Comparison of ENCODE assay signal across 3 fruit fly cellular contexts in genomic region chr3R:16763435-16763834, dm6.
TF ChIP-seq lines count a peak whose summit lies in the region.

No protein-coding gene starts in this region.

- no peak for TF ChIP-seq CTCF in whole organism, embryonic (GFP tag; optimal IDR thresholded peaks at IDR 0.05; lab: Kevin White, UChicago)

TF ChIP-seq in whole organism, embryonic, 481 proteins besides CTCF, POLR2A, EP300 and RAD21:
- TF ChIP-seq scrt (GFP tag; optimal IDR thresholded peaks at IDR 0.05; lab: Kevin White, UChicago): peak; percentile 60
- TF ChIP-seq z (GFP tag; IDR thresholded peaks at IDR 0.05; lab: Robert Waterston, UW): peak; percentile 90
- TF ChIP-seq abd-A (tag; optimal IDR thresholded peaks at IDR 0.05; lab: Kevin White, UChicago): no peak
- no peak for TF ChIP-seq Awh (GFP tag; IDR thresholded peaks at IDR 0.05; lab: Robert Waterston, UW)
- TF ChIP-seq Drgx (GFP tag; IDR thresholded peaks at IDR 0.05; lab: Robert Waterston, UW): 0 out of 2 replicates have a peak, but pooled peaks have one; percentile 15
- peak; percentile 62 for TF ChIP-seq CG5180 (GFP tag; optimal IDR thresholded peaks at IDR 0.05; lab: Kevin White, UChicago)

TF ChIP-seq in whole organism, prepupa, 60 proteins besides CTCF, POLR2A, EP300 and RAD21:
- TF ChIP-seq CG32006 (GFP tag; optimal IDR thresholded peaks at IDR 0.05; lab: Kevin White, UChicago) (peak; percentile 49), CG3919 (GFP tag; optimal IDR thresholded peaks at IDR 0.05; lab: Kevin White, UChicago) (no peak), CG6276 (GFP tag; optimal IDR thresholded peaks at IDR 0.05; lab: Kevin White, UChicago) (peak; percentile 15), Sox15 (GFP tag; optimal IDR thresholded peaks at IDR 0.05; lab: Kevin White, UChicago) (no peak), CG10669 (GFP tag; optimal IDR thresholded peaks at IDR 0.05; lab: Kevin White, UChicago) (no peak), esn (GFP tag; optimal IDR thresholded peaks at IDR 0.05; lab: Kevin White, UChicago) (no peak), CG31627 (GFP tag; optimal IDR thresholded peaks at IDR 0.05; lab: Kevin White, UChicago) (no peak), Hr38 (GFP tag; optimal IDR thresholded peaks at IDR 0.05; lab: Kevin White, UChicago) (no peak), CG9139 (GFP tag; optimal IDR thresholded peaks at IDR 0.05; lab: Kevin White, UChicago) (no peak), acj6 (GFP tag; optimal IDR thresholded peaks at IDR 0.05; lab: Kevin White, UChicago) (no peak), Blimp-1 (GFP tag; optimal IDR thresholded peaks at IDR 0.05; lab: Kevin White, UChicago) (no peak), salr (GFP tag; optimal IDR thresholded peaks at IDR 0.05; lab: Kevin White, UChicago) (peak in 1 of 2 experiments; percentile 38), CG8119 (GFP tag; IDR thresholded peaks at IDR 0.05; lab: Robert Waterston, UW) (peak; percentile 43; the same call in 1 of the 3 replicates), CG7368 (GFP tag; optimal IDR thresholded peaks at IDR 0.05; lab: Kevin White, UChicago) (no peak), dsx (GFP tag; optimal IDR thresholded peaks at IDR 0.05; lab: Kevin White, UChicago; ENCODE audit: poor library complexity, severe bottlenecking) (no peak), eg (GFP tag; IDR thresholded peaks at IDR 0.05; lab: Robert Waterston, UW) (peak; percentile 76), Hr4 (GFP tag; optimal IDR thresholded peaks at IDR 0.05; lab: Kevin White, UChicago) (no peak), dac (GFP tag; optimal IDR thresholded peaks at IDR 0.05; lab: Kevin White, UChicago) (peak; percentile 28), Eip93F (GFP tag; optimal IDR thresholded peaks at IDR 0.05; lab: Kevin White, UChicago) (no peak), svp (GFP tag; lab: Kevin White, UChicago) (no peak), Eip75B (GFP tag; optimal IDR thresholded peaks at IDR 0.05; lab: Kevin White, UChicago) (no peak), Hr39 (GFP tag; optimal IDR thresholded peaks at IDR 0.05; lab: Kevin White, UChicago) (no peak), ss (GFP tag; optimal IDR thresholded peaks at IDR 0.05; lab: Kevin White, UChicago) (peak in 1 of 2 experiments; percentile 19), fkh (GFP tag; optimal IDR thresholded peaks at IDR 0.05; lab: Kevin White, UChicago) (no peak), CG6808 (GFP tag; optimal IDR thresholded peaks at IDR 0.05; lab: Kevin White, UChicago) (no peak)
TF ChIP-seq in whole organism, prepupa: peak in this region for 7.

TF ChIP-seq in whole organism, pupa, 21 proteins besides CTCF, POLR2A, EP300 and RAD21:
- TF ChIP-seq Ets98B (GFP tag; IDR thresholded peaks at IDR 0.05; lab: Robert Waterston, UW) (no peak), gl (tag; optimal IDR thresholded peaks at IDR 0.05; lab: Kevin White, UChicago) (no peak), CG34367 (tag; optimal IDR thresholded peaks at IDR 0.05; lab: Kevin White, UChicago) (no peak), CG17806 (tag; optimal IDR thresholded peaks at IDR 0.05; lab: Kevin White, UChicago) (no peak), CG13204 (GFP tag; optimal IDR thresholded peaks at IDR 0.05; lab: Kevin White, UChicago) (no peak), Snoo (tag; optimal IDR thresholded peaks at IDR 0.05; lab: Kevin White, UChicago) (no peak), CG32121 (GFP tag; IDR thresholded peaks at IDR 0.05; lab: Robert Waterston, UW) (peak; percentile 37; the same call in 1 of the 2 replicates), D1 (tag; optimal IDR thresholded peaks at IDR 0.05; lab: Kevin White, UChicago) (no peak), CG9948 (tag; optimal IDR thresholded peaks at IDR 0.05; lab: Kevin White, UChicago) (no peak), CG14655 (GFP tag; optimal IDR thresholded peaks at IDR 0.05; lab: Kevin White, UChicago) (peak; percentile 38), CG4496 (GFP tag; IDR thresholded peaks at IDR 0.05; lab: Robert Waterston, UW) (no peak; the same call in 2 of the 3 replicates), CG8159 (tag; optimal IDR thresholded peaks at IDR 0.05; lab: Kevin White, UChicago) (no peak), CG15710 (tag; optimal IDR thresholded peaks at IDR 0.05; lab: Kevin White, UChicago) (no peak), Pif1B (GFP tag; optimal IDR thresholded peaks at IDR 0.05; lab: Kevin White, UChicago) (no peak), CG8301 (tag; optimal IDR thresholded peaks at IDR 0.05; lab: Kevin White, UChicago) (peak; percentile 6), CG12605 (GFP tag; IDR thresholded peaks at IDR 0.05; lab: Robert Waterston, UW) (peak; percentile 15; the same call in 1 of the 2 replicates), fd96Ca (GFP tag; IDR thresholded peaks at IDR 0.05; lab: Robert Waterston, UW) (peak; percentile 15; the same call in 1 of the 3 replicates), CG10348 (GFP tag; IDR thresholded peaks at IDR 0.05; lab: Robert Waterston, UW) (no peak), EcR (GFP tag; optimal IDR thresholded peaks at IDR 0.05; lab: Kevin White, UChicago) (no peak), rn (GFP tag; IDR thresholded peaks at IDR 0.05; lab: Robert Waterston, UW) (no peak), Pif1A (GFP tag; optimal IDR thresholded peaks at IDR 0.05; lab: Kevin White, UChicago) (no peak)
